Worm (Caenorhabditis elegans): ENCODE measurements around the gene Y62E10A.3.

Gene Y62E10A.3

ce11 chrIV:13334287-13334686 is 25.8 kb downstream of the Y62E10A.3 start:
- TF ChIP-seq cnd-1 (tag; optimal IDR thresholded peaks at IDR 0.05) (no peak), unc-62 (GFP tag; optimal IDR thresholded peaks at IDR 0.05) (no peak)

ce11 chrIV:13331285-13331684 is 28.8 kb downstream of the Y62E10A.3 start, which contains the start of gene pqn-74:
pqn-74 (minus strand) TSS chrIV:13331406.
- TF ChIP-seq ceh-43 (GFP tag; optimal IDR thresholded peaks at IDR 0.05) (no peak), flh-1 (GFP tag; optimal IDR thresholded peaks at IDR 0.05) (no peak), ceh-83 (GFP tag; optimal IDR thresholded peaks at IDR 0.05) (no peak), mab-5 (tag; optimal IDR thresholded peaks at IDR 0.05) (no peak), elt-3 (tag; optimal IDR thresholded peaks at IDR 0.05) (no peak), cnd-1 (tag; optimal IDR thresholded peaks at IDR 0.05) (no peak), tbx-8 (GFP tag; optimal IDR thresholded peaks at IDR 0.05) (no peak), nhr-237 (tag; optimal IDR thresholded peaks at IDR 0.05) (no peak), ztf-11 (tag; optimal IDR thresholded peaks at IDR 0.05) (no peak), hlh-1 (tag; optimal IDR thresholded peaks at IDR 0.05) (no peak), mep-1 (tag; optimal IDR thresholded peaks at IDR 0.05) (no peak), ces-1 (GFP tag; optimal IDR thresholded peaks at IDR 0.05) (no peak), lsy-2 (tag; optimal IDR thresholded peaks at IDR 0.05) (no peak), zip-8 (tag; optimal IDR thresholded peaks at IDR 0.05) (no peak), snpc-4 (tag; optimal IDR thresholded peaks at IDR 0.05) (no peak), nhr-28 (tag; optimal IDR thresholded peaks at IDR 0.05) (no peak)

- TF ChIP-seq nhr-12 (tag; optimal IDR thresholded peaks at IDR 0.05): no peak
- TF ChIP-seq snpc-4 (tag; optimal IDR thresholded peaks at IDR 0.05): no peak
- TF ChIP-seq unc-120 (tag; optimal IDR thresholded peaks at IDR 0.05; ENCODE audit: poor library complexity, severe bottlenecking): no peak
- no peak for TF ChIP-seq lin-13 (tag; optimal IDR thresholded peaks at IDR 0.05)
- TF ChIP-seq mep-1 (tag; optimal IDR thresholded peaks at IDR 0.05): no peak
- no peak for TF ChIP-seq lin-32 (GFP tag; optimal IDR thresholded peaks at IDR 0.05)
- TF ChIP-seq drap-1 (GFP tag; optimal IDR thresholded peaks at IDR 0.05): no peak
- TF ChIP-seq unc-62 (GFP tag; optimal IDR thresholded peaks at IDR 0.05): no peak
- TF ChIP-seq lsy-2 (tag; optimal IDR thresholded peaks at IDR 0.05): no peak
- TF ChIP-seq tbx-8 (GFP tag; optimal IDR thresholded peaks at IDR 0.05): no peak
- TF ChIP-seq nhr-2 (tag; optimal IDR thresholded peaks at IDR 0.05): no peak
- no peak for TF ChIP-seq ztf-11 (tag; optimal IDR thresholded peaks at IDR 0.05)
- TF ChIP-seq zip-8 (tag; optimal IDR thresholded peaks at IDR 0.05): no peak
- no peak for TF ChIP-seq ceh-43 (GFP tag; optimal IDR thresholded peaks at IDR 0.05)
- no peak for TF ChIP-seq nhr-28 (tag; optimal IDR thresholded peaks at IDR 0.05)
- TF ChIP-seq elt-3 (tag; optimal IDR thresholded peaks at IDR 0.05): no peak
- no peak for TF ChIP-seq flh-1 (GFP tag; optimal IDR thresholded peaks at IDR 0.05)
- no peak for TF ChIP-seq cnd-1 (tag; optimal IDR thresholded peaks at IDR 0.05)
- TF ChIP-seq sem-2 (GFP tag; optimal IDR thresholded peaks at IDR 0.05): no peak
- no peak for TF ChIP-seq ham-2 (GFP tag; optimal IDR thresholded peaks at IDR 0.05)
Measured at ce11 chrIV:13330547-13330946, 29.5 kb downstream of the Y62E10A.3 start.

- TF ChIP-seq drap-1 (GFP tag; optimal IDR thresholded peaks at IDR 0.05) (no peak), sptf-1 (tag; optimal IDR thresholded peaks at IDR 0.05) (no peak), ztf-11 (tag; optimal IDR thresholded peaks at IDR 0.05) (no peak), M03D4.4 (tag; optimal IDR thresholded peaks at IDR 0.05) (no peak), ceh-83 (GFP tag; optimal IDR thresholded peaks at IDR 0.05) (no peak), ceh-39 (tag; optimal IDR thresholded peaks at IDR 0.05) (no peak), elt-3 (tag; optimal IDR thresholded peaks at IDR 0.05) (no peak), nhr-237 (tag; optimal IDR thresholded peaks at IDR 0.05) (no peak), snpc-4 (tag; optimal IDR thresholded peaks at IDR 0.05) (no peak), mep-1 (tag; optimal IDR thresholded peaks at IDR 0.05) (no peak), lsy-2 (tag; optimal IDR thresholded peaks at IDR 0.05) (no peak), tbx-8 (GFP tag; optimal IDR thresholded peaks at IDR 0.05) (no peak), unc-62 (GFP tag; optimal IDR thresholded peaks at IDR 0.05) (no peak), nhr-12 (tag; optimal IDR thresholded peaks at IDR 0.05) (no peak), lin-32 (GFP tag; optimal IDR thresholded peaks at IDR 0.05) (no peak), blmp-1 (tag; optimal IDR thresholded peaks at IDR 0.05) (no peak), unc-120 (tag; optimal IDR thresholded peaks at IDR 0.05; ENCODE audit: poor library complexity, severe bottlenecking) (no peak)
Measured at ce11 chrIV:13328059-13328458, 32.0 kb downstream of the Y62E10A.3 start, which contains the start of gene far-6. far-6 (plus strand) TSS chrIV:13328359.

- no peak for TF ChIP-seq blmp-1 (tag; optimal IDR thresholded peaks at IDR 0.05)
- no peak for TF ChIP-seq ceh-43 (GFP tag; optimal IDR thresholded peaks at IDR 0.05)
- TF ChIP-seq ham-2 (GFP tag; optimal IDR thresholded peaks at IDR 0.05): no peak
Measured at ce11 chrIV:13327064-13327463, 33.0 kb downstream of the Y62E10A.3 start.
